Worm (Caenorhabditis elegans) whole organism, L4 larva: Measurements from ENCODE around the gene F28C10.3.

Source experiments
- F37D6.2 ChIP-seq: sonication (generic microtip); optimal IDR thresholded peaks from 2 replicates; lab custom pipeline; 2016; ENCODE audit warnings: mild to moderate bottlenecking, missing genetic modification characterization, missing compliant biosample characterization
- Y5F2A.4 ChIP-seq: fragments of 200-800 bp; sonication (Bioruptor generic); optimal IDR thresholded peaks from 2 replicates; lab custom pipeline; 2018; ENCODE audit warnings: mild to moderate bottlenecking, missing genetic modification characterization, missing compliant biosample characterization
- ama-1 ChIP-seq: fragments of 150-350 bp; optimal IDR thresholded peaks from 2 replicates; lab custom pipeline; 2014; ENCODE audit warnings: inconsistent platforms, mixed read lengths
- daf-19 ChIP-seq: fragments of 200-800 bp; sonication (Bioruptor generic); conservative IDR thresholded peaks from 2 replicates; pipeline ENCODE4 v1.3.6; 2022; ENCODE audit warnings: missing genetic modification characterization, missing compliant biosample characterization
- dpl-1 ChIP-seq: fragments of 150-350 bp; optimal IDR thresholded peaks from 2 replicates; lab custom pipeline; 2014; ENCODE audit warnings: missing biosample characterization, missing genetic modification reagents, missing genetic modification characterization
- fkh-10 ChIP-seq: fragments of 150-350 bp; optimal IDR thresholded peaks from 2 replicates; lab custom pipeline; 2014; ENCODE audit warnings: missing biosample characterization, missing genetic modification reagents, missing genetic modification characterization
- hif-1 ChIP-seq, 2 experiments: sonication (generic microtip); optimal IDR thresholded peaks; 2 replicates each; lab custom pipeline; 2016 to 2017; ENCODE audit warnings: missing compliant biosample characterization in 2 of 2, missing genetic modification characterization in 2 of 2, missing genetic modification reagents in 2 of 2, missing genotype in 2 of 2, mild to moderate bottlenecking in 1 of 2
- nhr-25 ChIP-seq: sonication (generic microtip); optimal IDR thresholded peaks from 2 replicates; lab custom pipeline; 2017; ENCODE audit warnings: missing genetic modification characterization, mild to moderate bottlenecking, missing compliant biosample characterization, antibody characterized with exemption, moderate library complexity, borderline replicate concordance; ENCODE audit not compliant: insufficient read depth
- skn-1 ChIP-seq: fragments of 150-350 bp; optimal IDR thresholded peaks from 2 replicates; lab custom pipeline; 2014; ENCODE audit warnings: missing biosample characterization, missing genetic modification characterization
- unc-62 ChIP-seq, 3 experiments: fragments of 150-350 bp in 1 of 3; sonication (generic microtip); optimal IDR thresholded peaks in 2 of 3; peaks in 1 of 3; 1 replicate in 1 of 3; 2 replicates in 2 of 3; lab custom pipeline; 2014 to 2017; ENCODE audit warnings: missing biosample characterization in 3 of 3, missing genetic modification characterization in 3 of 3, missing genetic modification reagents in 3 of 3, missing genotype in 1 of 3
- zfp-3 ChIP-seq: fragments of 200-800 bp; sonication (Bioruptor generic); conservative IDR thresholded peaks from 2 replicates; pipeline ENCODE4 v1.3.6; 2022; ENCODE audit warnings: missing genetic modification reagents, missing genetic modification characterization, missing compliant biosample characterization

ce11 chrX:572601-573000, 37.0 kb upstream of the F28C10.3 start, which contains the start of gene mrp-2:
- TF ChIP-seq nhr-25 (tag; lab: Kevin White, UChicago) (no peak), fkh-10 (GFP tag; lab: Kevin White, UChicago) (no peak), hif-1 (tag; optimal IDR thresholded peaks at IDR 0.05; lab: Kevin White, UChicago) (no peak), F37D6.2 (no peak), skn-1 (no peak), zfp-3 (GFP tag; lab: Robert Waterston, UW) (no peak), Y5F2A.4 (no peak), daf-19 (no peak), ama-1 (no peak), dpl-1 (GFP tag; lab: Kevin White, UChicago) (no peak), unc-62 (GFP tag; optimal IDR thresholded peaks at IDR 0.05 in 1 of 2; lab: Kevin White, UChicago) (peak in 1 of 2 experiments; percentile 41), unc-62 (tag; optimal IDR thresholded peaks at IDR 0.05; lab: Kevin White, UChicago) (no peak)
